Worm (Caenorhabditis elegans) whole organism, late embryonic: ENCODE measurements around the gene nhr-16.

Experiments
- K02D7.2 ChIP-seq: sonication (generic microtip); optimal IDR thresholded peaks from 2 replicates; lab custom pipeline; 2017; ENCODE audit warnings: mild to moderate bottlenecking, missing genetic modification characterization, missing compliant biosample characterization
- ama-1 ChIP-seq: fragments of 150-350 bp; optimal IDR thresholded peaks from 2 replicates; lab custom pipeline; 2014
- ceh-2 ChIP-seq: sonication (generic microtip); optimal IDR thresholded peaks from 2 replicates; lab custom pipeline; 2016; ENCODE audit warnings: missing genotype, missing genetic modification characterization, missing compliant biosample characterization
- ceh-30 ChIP-seq: fragments of 150-350 bp; optimal IDR thresholded peaks from 2 replicates; lab custom pipeline; 2014; ENCODE audit warnings: missing biosample characterization, missing genetic modification characterization
- ceh-6 ChIP-seq: fragments of 200-800 bp; sonication (Bioruptor generic); optimal IDR thresholded peaks from 2 replicates; lab custom pipeline; 2018; ENCODE audit warnings: mild to moderate bottlenecking, missing genetic modification characterization, missing compliant biosample characterization
- dve-1 ChIP-seq: sonication (generic microtip); optimal IDR thresholded peaks from 2 replicates; lab custom pipeline; 2017; ENCODE audit warnings: antibody characterized with exemption, mild to moderate bottlenecking, missing genetic modification characterization, missing compliant biosample characterization
- hlh-30 ChIP-seq: sonication (generic microtip); optimal IDR thresholded peaks from 2 replicates; lab custom pipeline; 2017; ENCODE audit warnings: antibody characterized with exemption, missing genetic modification characterization, missing compliant biosample characterization; ENCODE audit not compliant: insufficient read depth
- hlh-8 ChIP-seq: sonication (generic microtip); optimal IDR thresholded peaks from 2 replicates; lab custom pipeline; 2016; ENCODE audit warnings: missing genotype, missing genetic modification characterization, missing compliant biosample characterization
- nhr-11 ChIP-seq: fragments of 150-350 bp; optimal IDR thresholded peaks from 2 replicates; lab custom pipeline; 2014; ENCODE audit warnings: missing biosample characterization, missing genetic modification characterization
- pag-3 ChIP-seq: sonication (generic microtip); optimal IDR thresholded peaks from 2 replicates; lab custom pipeline; 2016; ENCODE audit warnings: missing compliant biosample characterization, missing genetic modification characterization, borderline replicate concordance
- pha-2 ChIP-seq: sonication (generic microtip); optimal IDR thresholded peaks from 2 replicates; lab custom pipeline; 2017; ENCODE audit warnings: mild to moderate bottlenecking, missing genetic modification characterization, missing compliant biosample characterization
- pqm-1 ChIP-seq: sonication (generic microtip); optimal IDR thresholded peaks from 2 replicates; lab custom pipeline; 2016; ENCODE audit warnings: missing genetic modification characterization, missing compliant biosample characterization
- pros-1 ChIP-seq: fragments of 150-350 bp; optimal IDR thresholded peaks from 2 replicates; lab custom pipeline; 2014; ENCODE audit warnings: missing biosample characterization, missing genetic modification reagents, missing genetic modification characterization
- ttx-3 ChIP-seq: sonication (generic microtip); optimal IDR thresholded peaks from 2 replicates; lab custom pipeline; 2016; ENCODE audit warnings: missing genetic modification reagents, missing genetic modification characterization, missing compliant biosample characterization

- TF ChIP-seq ama-1 (no peak), pqm-1 (tag; lab: Kevin White, UChicago) (no peak), pha-2 (tag; lab: Kevin White, UChicago) (no peak), dve-1 (tag; lab: Kevin White, UChicago) (no peak), pros-1 (tag; lab: Kevin White, UChicago) (no peak), hlh-30 (tag; lab: Kevin White, UChicago) (no peak), ceh-2 (tag; lab: Kevin White, UChicago) (no peak), ceh-30 (no peak), pag-3 (tag; lab: Kevin White, UChicago) (no peak), K02D7.2 (tag; lab: Kevin White, UChicago) (no peak), ceh-6 (GFP tag; lab: Kevin White, UChicago) (no peak), hlh-8 (tag; lab: Kevin White, UChicago) (no peak), nhr-11 (tag; lab: Kevin White, UChicago) (no peak), ttx-3 (tag; lab: Kevin White, UChicago) (no peak)
These were observed 4.3 kb upstream of the nhr-16 start for ce11 chrII:4434278-4434677.
